Fruit fly (Drosophila melanogaster): ENCODE results near the gene CG1316.

Gene CG1316

dm6 chr3L:4270949-4271827, 12.5 kb upstream of the CG1316 start:
- no peak for TF ChIP-seq h (GFP tag; optimal IDR thresholded peaks at IDR 0.05)
- TF ChIP-seq Rel (GFP tag; optimal IDR thresholded peaks at IDR 0.05), result no peak
- TF ChIP-seq Rel (tag; optimal IDR thresholded peaks at IDR 0.05), result peak; percentile 1

dm6 chr3L:4272167-4272773, 11.4 kb upstream of the CG1316 start:
- peak; percentile 10 for TF ChIP-seq psq (GFP tag; optimal IDR thresholded peaks at IDR 0.05)
- no peak for TF ChIP-seq Hr83 (GFP tag; optimal IDR thresholded peaks at IDR 0.05; ENCODE audit: poor library complexity, severe bottlenecking)

DNA sequence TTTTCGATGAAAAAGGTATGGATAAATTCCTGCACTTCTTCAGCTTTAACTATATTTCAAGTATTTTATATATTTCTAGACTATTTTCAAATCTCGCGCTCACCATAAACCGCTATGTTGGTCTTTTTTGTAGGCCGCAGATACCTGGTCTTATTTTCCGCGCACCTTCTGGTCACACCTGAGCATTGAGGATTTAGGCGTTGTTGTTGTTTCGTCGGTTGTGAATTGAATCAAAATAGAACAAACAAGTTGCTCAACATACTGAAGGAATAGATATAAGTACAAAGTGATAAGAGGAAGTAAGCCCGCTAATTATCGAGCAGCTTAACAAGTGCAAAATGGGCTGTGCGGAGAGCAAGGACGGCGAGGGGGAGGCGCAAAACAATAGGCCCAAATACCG, 5.9 kb upstream of the CG1316 start, which contains the start of gene Ctl1:
Gene Ctl1 (plus strand): TSS at position 167 of the 400 bp plus-strand sequence.
- TF ChIP-seq Dif (GFP tag; optimal IDR thresholded peaks at IDR 0.05; ENCODE audit: partially characterized antibody) (no peak), rgr (GFP tag; optimal IDR thresholded peaks at IDR 0.05) (no peak), HLH106 (tag; optimal IDR thresholded peaks at IDR 0.05) (no peak), Jra (GFP tag; optimal IDR thresholded peaks at IDR 0.05) (no peak), lola (GFP tag; optimal IDR thresholded peaks at IDR 0.05) (no peak), N (GFP tag; optimal IDR thresholded peaks at IDR 0.05) (no peak), usp (GFP tag; optimal IDR thresholded peaks at IDR 0.05) (no peak), Abd-B (GFP tag; optimal IDR thresholded peaks at IDR 0.05) (no peak), dl (GFP tag; optimal IDR thresholded peaks at IDR 0.05; ENCODE audit: insufficient read depth in 1 of 2, partially characterized antibody in 2 of 2) (no peak), Sp1 (GFP tag; optimal IDR thresholded peaks at IDR 0.05) (no peak)

DNA sequence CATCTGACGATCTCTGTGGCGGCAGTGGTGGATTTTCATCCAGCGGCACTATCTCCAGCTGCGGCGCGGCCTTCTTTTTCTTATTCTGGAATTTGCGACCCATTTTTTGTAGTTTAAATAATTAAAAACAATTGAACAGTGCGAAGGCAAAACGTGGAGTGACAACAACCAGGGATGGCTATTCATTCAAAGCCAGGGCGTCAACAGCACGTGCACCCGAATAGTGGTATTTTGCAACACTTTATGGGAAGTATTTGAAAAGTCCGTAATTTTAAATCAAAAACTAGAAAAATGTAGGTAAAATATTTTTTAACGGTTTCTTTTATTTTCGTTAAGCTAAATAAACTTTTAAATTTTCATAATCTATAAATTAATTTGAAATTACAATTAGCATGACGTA, 1.0 kb upstream of the CG1316 start, which contains the start of gene CG11583:
Gene CG11583 (minus strand): TSS at position 191 of the 400 bp plus-strand sequence.
- peak; percentile 70 for TF ChIP-seq Hr83 (GFP tag; optimal IDR thresholded peaks at IDR 0.05; ENCODE audit: poor library complexity, severe bottlenecking)
- TF ChIP-seq CrebA (GFP tag; optimal IDR thresholded peaks at IDR 0.05; ENCODE audit: borderline replicate concordance), result no peak
- TF ChIP-seq OdsH (GFP tag; optimal IDR thresholded peaks at IDR 0.05), result peak; percentile 32
- TF ChIP-seq sv (GFP tag; optimal IDR thresholded peaks at IDR 0.05), result peak; percentile 9
- TF ChIP-seq dmrt93B (GFP tag; optimal IDR thresholded peaks at IDR 0.05), result no peak
- TF ChIP-seq Hr78 (GFP tag; optimal IDR thresholded peaks at IDR 0.05), result no peak
- no peak for TF ChIP-seq lola (GFP tag; optimal IDR thresholded peaks at IDR 0.05)
- peak; percentile 41 for TF ChIP-seq ey (GFP tag; optimal IDR thresholded peaks at IDR 0.05)
- peak; percentile 22 for TF ChIP-seq psq (GFP tag; optimal IDR thresholded peaks at IDR 0.05)
- TF ChIP-seq Myc (optimal IDR thresholded peaks at IDR 0.05), result peak; percentile 57
- TF ChIP-seq foxo (GFP tag; optimal IDR thresholded peaks at IDR 0.05), result no peak

DNA sequence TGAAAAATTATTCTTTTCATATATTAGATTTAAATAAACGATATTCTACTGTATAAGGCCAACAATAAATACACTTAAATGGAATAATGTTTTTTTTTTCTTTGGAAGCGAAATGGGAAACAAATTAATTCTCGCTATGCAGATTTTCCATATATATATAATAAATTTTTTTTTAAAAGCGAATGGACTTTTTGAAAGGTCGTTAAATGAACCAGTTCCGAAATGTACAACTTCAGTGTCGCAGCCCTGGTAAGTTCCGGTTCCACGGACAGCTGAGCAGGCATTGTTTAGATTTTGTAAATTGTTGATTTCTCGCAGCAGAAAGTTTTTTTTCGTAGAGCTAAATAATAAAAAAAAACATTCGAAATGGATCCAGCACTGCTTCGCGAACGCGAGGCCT, 3.1 kb downstream of the CG1316 start, which contains the start of gene TfIIEbeta:
Gene TfIIEbeta (plus strand): TSS at position 255 of the 400 bp plus-strand sequence.
- TF ChIP-seq woc (GFP tag; optimal IDR thresholded peaks at IDR 0.05) (peak; percentile 35), OdsH (GFP tag; optimal IDR thresholded peaks at IDR 0.05) (peak; percentile 5), rgr (GFP tag; optimal IDR thresholded peaks at IDR 0.05) (peak; percentile 52), Hnf4 (GFP tag; optimal IDR thresholded peaks at IDR 0.05) (no peak), usp (GFP tag; optimal IDR thresholded peaks at IDR 0.05) (no peak), HLH106 (tag; optimal IDR thresholded peaks at IDR 0.05) (peak; percentile 16), psq (GFP tag; optimal IDR thresholded peaks at IDR 0.05) (no peak), h (GFP tag; optimal IDR thresholded peaks at IDR 0.05) (peak; percentile 12)

- TF ChIP-seq Dif (GFP tag; optimal IDR thresholded peaks at IDR 0.05; ENCODE audit: partially characterized antibody), result no peak
- no peak for TF ChIP-seq jim (GFP tag; optimal IDR thresholded peaks at IDR 0.05)
- TF ChIP-seq usp (GFP tag; optimal IDR thresholded peaks at IDR 0.05), result no peak
- no peak for TF ChIP-seq brk (GFP tag; optimal IDR thresholded peaks at IDR 0.05)
- peak; percentile 75 for TF ChIP-seq fru (GFP tag; optimal IDR thresholded peaks at IDR 0.05)
- no peak for TF ChIP-seq tai (GFP tag; optimal IDR thresholded peaks at IDR 0.05)
- TF ChIP-seq dsf (GFP tag; optimal IDR thresholded peaks at IDR 0.05; ENCODE audit: borderline replicate concordance), result no peak
- peak; percentile 26 to 66 for TF ChIP-seq foxo (GFP tag; optimal IDR thresholded peaks at IDR 0.05)
- TF ChIP-seq Myc (optimal IDR thresholded peaks at IDR 0.05), result no peak
- no peak for TF ChIP-seq CG32264 (GFP tag; optimal IDR thresholded peaks at IDR 0.05)
- no peak for TF ChIP-seq CrebA (GFP tag; optimal IDR thresholded peaks at IDR 0.05; ENCODE audit: borderline replicate concordance)
- TF ChIP-seq psq (GFP tag; optimal IDR thresholded peaks at IDR 0.05), result peak; percentile 56
- TF ChIP-seq lola (GFP tag; optimal IDR thresholded peaks at IDR 0.05), result no peak
- TF ChIP-seq woc (GFP tag; optimal IDR thresholded peaks at IDR 0.05), result peak; percentile 92
- TF ChIP-seq br (GFP tag; optimal IDR thresholded peaks at IDR 0.05), result peak; percentile 76
- TF ChIP-seq sage (GFP tag; optimal IDR thresholded peaks at IDR 0.05), result no peak
- TF ChIP-seq N (GFP tag; optimal IDR thresholded peaks at IDR 0.05), result no peak
- TF ChIP-seq pan (optimal IDR thresholded peaks at IDR 0.05), result no peak
- no peak for TF ChIP-seq dl (GFP tag; optimal IDR thresholded peaks at IDR 0.05; ENCODE audit: insufficient read depth in 1 of 2, partially characterized antibody in 2 of 2)
- TF ChIP-seq h (GFP tag; optimal IDR thresholded peaks at IDR 0.05), result peak; percentile 73
- peak; percentile 59 for TF ChIP-seq Sp1 (GFP tag; optimal IDR thresholded peaks at IDR 0.05)
- no peak for TF ChIP-seq Vsx2 (GFP tag; optimal IDR thresholded peaks at IDR 0.05; ENCODE audit: partially characterized antibody)
- TF ChIP-seq ey (GFP tag; optimal IDR thresholded peaks at IDR 0.05), result peak; percentile 65
Observed at dm6 chr3L:4288591-4289056, 5.0 kb downstream of the CG1316 start, which contains the start of gene Hexo1. Gene Hexo1, plus strand, starts transcription at chr3L:4288641.

Data from whole organism, wandering third instar larva.